Worm (Caenorhabditis elegans): ENCODE data around the gene lis-1.
A peak's percentile ranks its signal among the peaks of the same experiment; 100 is the strongest.

lis-1 gene

DNA sequence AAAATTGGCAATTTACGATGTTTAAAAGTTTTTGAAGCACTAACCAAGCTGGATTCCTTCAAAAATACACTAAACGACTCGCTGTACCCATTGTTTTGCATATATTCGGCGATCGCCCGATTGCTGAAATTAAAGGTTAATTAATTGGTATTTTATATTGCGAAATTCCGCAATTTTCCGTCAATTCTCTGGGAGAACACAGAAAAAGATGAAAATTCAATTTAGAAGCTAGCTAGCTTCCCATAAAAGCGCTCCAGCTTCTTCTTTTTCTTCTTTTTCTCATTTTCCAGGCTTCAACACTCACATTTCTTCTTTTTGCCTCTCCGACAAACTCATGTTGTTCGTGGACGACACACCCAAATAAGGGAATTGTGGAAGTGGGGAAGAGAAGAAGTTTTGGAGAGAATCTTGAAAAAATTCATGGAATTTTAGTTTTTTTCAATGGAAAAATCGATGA lies at the start of gene lis-1:
lis-1 (minus strand) TSS at position 407 of the 457 bp plus-strand sequence.
- TF ChIP-seq nfyb-1 (GFP tag; IDR thresholded peaks at IDR 0.05) (0 out of 2 replicates have a peak, but pooled peaks have one; percentile 10), cebp-1 (GFP tag; IDR thresholded peaks at IDR 0.05) (no peak), cebp-1 (tag; optimal IDR thresholded peaks at IDR 0.05) (peak; percentile 80), Y53G8AR.9 (GFP tag; conservative IDR thresholded peaks at IDR 0.05) (no peak), atf-7 (tag; optimal IDR thresholded peaks at IDR 0.05) (peak; percentile 5), lin-35 (GFP tag; optimal IDR thresholded peaks at IDR 0.05) (peak in 1 of 3 experiments; percentile 23)

DNA sequence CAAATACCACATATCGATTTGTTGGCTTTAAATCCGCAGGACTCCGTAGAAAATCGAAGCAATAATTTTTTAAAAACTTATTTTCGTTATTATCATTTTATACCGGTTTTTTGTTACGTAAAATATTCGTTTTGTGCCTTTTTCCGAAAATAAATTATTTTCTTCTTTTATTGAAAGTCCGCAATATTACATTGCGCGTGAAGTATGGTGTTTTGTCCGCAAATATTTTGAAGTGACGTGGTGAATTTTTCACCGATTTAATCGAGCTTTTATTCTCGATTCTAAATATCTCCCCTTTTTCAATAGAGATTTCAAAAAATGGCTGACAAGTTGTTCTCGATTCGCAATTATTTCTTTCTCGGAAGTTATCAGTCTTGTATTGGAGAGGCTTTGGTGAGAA lies 49.5 kb upstream of the lis-1 start, which contains the start of gene cope-1:
cope-1 (plus strand) TSS at position 229 of the 400 bp plus-strand sequence.
- peak in 1 of 2 experiments; percentile 61 for TF ChIP-seq let-607 (tag; optimal IDR thresholded peaks at IDR 0.05)
- no peak for TF ChIP-seq F55B11.4 (tag; optimal IDR thresholded peaks at IDR 0.05; ENCODE audit: borderline replicate concordance, insufficient read depth)

DNA sequence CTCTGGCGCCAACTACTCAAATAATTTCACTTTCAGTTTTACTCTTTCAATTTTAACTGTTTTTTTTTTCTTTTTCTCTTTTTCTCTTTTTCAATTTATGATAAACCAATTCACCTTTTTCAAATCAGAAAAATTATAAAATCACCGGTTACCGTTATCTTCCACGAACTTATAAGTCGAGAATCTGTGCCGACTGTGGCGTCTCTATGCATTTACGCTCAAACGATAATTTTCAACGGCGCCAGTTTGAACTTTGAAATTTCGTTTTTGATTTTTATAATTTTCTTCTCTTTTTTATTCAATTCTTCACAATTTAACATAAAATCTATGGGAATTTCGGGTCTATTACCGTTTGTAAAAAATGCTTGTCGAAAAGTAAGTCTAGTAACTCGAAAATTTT lies 46.9 kb upstream of the lis-1 start, which contains the start of gene exo-1:
exo-1 (plus strand) TSS at position 101 of the 400 bp plus-strand sequence.
- TF ChIP-seq D2030.7 (GFP tag; IDR thresholded peaks at IDR 0.05) (peak; percentile 68), ceh-27 (GFP tag; optimal IDR thresholded peaks at IDR 0.05) (peak; percentile 46), attf-5 (GFP tag; optimal IDR thresholded peaks at IDR 0.05) (peak; percentile 78), xnd-1 (tag; optimal IDR thresholded peaks at IDR 0.05) (no peak), tbx-9 (tag; optimal IDR thresholded peaks at IDR 0.05; ENCODE audit: borderline replicate concordance) (no peak), mcd-1 (GFP tag; IDR thresholded peaks at IDR 0.05) (peak; percentile 85), egrh-3 (GFP tag; IDR thresholded peaks at IDR 0.05) (0 out of 2 replicates have a peak, but pooled peaks have one; percentile 18), athp-1 (tag; optimal IDR thresholded peaks at IDR 0.05) (no peak), lin-54 (GFP tag; optimal IDR thresholded peaks at IDR 0.05) (peak; percentile 82), tlf-1 (GFP tag; optimal IDR thresholded peaks at IDR 0.05) (no peak), F23B12.7 (tag; optimal IDR thresholded peaks at IDR 0.05; ENCODE audit: insufficient read depth) (peak; percentile 95), tbp1 (GFP tag; optimal IDR thresholded peaks at IDR 0.05) (peak; percentile 31), fkh-3 (tag; optimal IDR thresholded peaks at IDR 0.05) (no peak), snpc-3.4 (tag; optimal IDR thresholded peaks at IDR 0.05) (peak; percentile 17), nhr-80 (tag; optimal IDR thresholded peaks at IDR 0.05) (peak; percentile 36), dox-1 (GFP tag; IDR thresholded peaks at IDR 0.05) (0 out of 2 replicates have a peak, but pooled peaks have one; percentile 30), ama-1 (optimal IDR thresholded peaks at IDR 0.05) (no peak), ama-1 (GFP tag; optimal IDR thresholded peaks at IDR 0.05) (no peak), ztf-18 (tag; optimal IDR thresholded peaks at IDR 0.05) (peak; percentile 41), dpl-1 (GFP tag; optimal IDR thresholded peaks at IDR 0.05) (peak; percentile 80), unc-130 (GFP tag; optimal IDR thresholded peaks at IDR 0.05) (peak; percentile 53), efl-1 (GFP tag; optimal IDR thresholded peaks at IDR 0.05) (peak; percentile 77), aptf-3 (GFP tag; IDR thresholded peaks at IDR 0.05) (no peak), lsl-1 (GFP tag; optimal IDR thresholded peaks at IDR 0.05) (peak; percentile 44), him-1 (tag; optimal IDR thresholded peaks at IDR 0.05) (peak; percentile 4), ceh-100 (GFP tag; IDR thresholded peaks at IDR 0.05) (peak; percentile 95), ceh-91 (GFP tag; IDR thresholded peaks at IDR 0.05) (peak; percentile 49), egl-44 (GFP tag; IDR thresholded peaks at IDR 0.05) (no peak), attf-3 (GFP tag; conservative IDR thresholded peaks at IDR 0.05) (0 out of 2 replicates have a peak, but pooled peaks have one; percentile 20), F33H1.4 (GFP tag; IDR thresholded peaks at IDR 0.05) (peak; percentile 10; the same call in 1 of the 2 replicates), lin-35 (GFP tag; optimal IDR thresholded peaks at IDR 0.05) (peak in 1 of 3 experiments; percentile 83), die-1 (tag; optimal IDR thresholded peaks at IDR 0.05) (no peak)
